Worm (Caenorhabditis elegans) whole organism, early embryonic: ENCODE data around the gene his-17.

Experiments used
- B0310.2 ChIP-seq: sonication (generic microtip); optimal IDR thresholded peaks from 2 replicates; lab custom pipeline; 2016; ENCODE audit warnings: mild to moderate bottlenecking, missing genetic modification characterization, missing compliant biosample characterization
- F13C5.2 ChIP-seq: sonication (generic microtip); optimal IDR thresholded peaks from 2 replicates; lab custom pipeline; 2017; ENCODE audit warnings: mild to moderate bottlenecking, missing genetic modification characterization, inconsistent platforms, missing compliant biosample characterization
- aly-1 ChIP-seq: sonication (generic microtip); optimal IDR thresholded peaks from 2 replicates; lab custom pipeline; 2016; ENCODE audit warnings: missing genetic modification characterization, missing compliant biosample characterization
- ama-1 ChIP-seq: fragments of 150-350 bp; optimal IDR thresholded peaks from 2 replicates; lab custom pipeline; 2014
- ceh-13 ChIP-seq: fragments of 200-800 bp; sonication (Bioruptor generic); optimal IDR thresholded peaks from 2 replicates; lab custom pipeline; 2018; ENCODE audit warnings: mild to moderate bottlenecking, missing genetic modification characterization, missing compliant biosample characterization
- ceh-36 ChIP-seq: sonication (generic microtip); optimal IDR thresholded peaks from 2 replicates; lab custom pipeline; 2016; ENCODE audit warnings: missing genetic modification characterization, inconsistent platforms, missing compliant biosample characterization
- ets-7 ChIP-seq: sonication (generic microtip); optimal IDR thresholded peaks from 2 replicates; lab custom pipeline; 2016; ENCODE audit warnings: missing genotype, missing genetic modification characterization, missing compliant biosample characterization
- flt-1 ChIP-seq: fragments of 200-800 bp; sonication (Bioruptor generic); IDR thresholded peaks from 2 replicates; pipeline ENCODE4 v1.3.6; 2022; ENCODE audit warnings: missing genetic modification characterization, missing compliant biosample characterization
- hmbx-1 ChIP-seq: sonication (generic microtip); optimal IDR thresholded peaks from 2 replicates; lab custom pipeline; 2016; ENCODE audit warnings: mild to moderate bottlenecking, missing genetic modification characterization, missing compliant biosample characterization
- hmg-4 ChIP-seq: fragments of 200-800 bp; sonication (Bioruptor generic); optimal IDR thresholded peaks from 2 replicates; lab custom pipeline; 2018; ENCODE audit warnings: mild to moderate bottlenecking, missing genetic modification characterization, missing compliant biosample characterization
- hnd-1 ChIP-seq: sonication (generic microtip); optimal IDR thresholded peaks from 2 replicates; lab custom pipeline; 2016; ENCODE audit warnings: missing genetic modification characterization, missing compliant biosample characterization
- pes-1 ChIP-seq: fragments of 200-800 bp; sonication (Bioruptor generic); IDR thresholded peaks from 2 replicates; pipeline ENCODE4 v1.3.6; 2022; ENCODE audit warnings: missing genetic modification reagents, missing genetic modification characterization, missing compliant biosample characterization
- scrt-1 ChIP-seq: fragments of 200-800 bp; sonication (Bioruptor generic); IDR thresholded peaks from 2 replicates; pipeline ENCODE4 v1.3.6; 2022; ENCODE audit warnings: missing genetic modification characterization, missing compliant biosample characterization
- sea-1 ChIP-seq: fragments of 200-800 bp; sonication (Bioruptor generic); conservative IDR thresholded peaks from 2 replicates; pipeline ENCODE4 v1.3.6; 2022; ENCODE audit warnings: missing genetic modification characterization, missing compliant biosample characterization
- tbx-11 ChIP-seq: fragments of 200-800 bp; sonication (Bioruptor generic); IDR thresholded peaks from 2 replicates; pipeline ENCODE4 v1.3.6; 2022; ENCODE audit warnings: missing genetic modification characterization, missing compliant biosample characterization
- tbx-37 ChIP-seq: fragments of 200-800 bp; sonication (Bioruptor generic); conservative IDR thresholded peaks from 2 replicates; pipeline ENCODE4 v1.3.6; 2022; ENCODE audit warnings: missing genetic modification reagents, missing genetic modification characterization, missing compliant biosample characterization
- tra-4 ChIP-seq: sonication (generic microtip); optimal IDR thresholded peaks from 2 replicates; lab custom pipeline; 2017; ENCODE audit warnings: missing genetic modification characterization, missing compliant biosample characterization

The his-17 gene

DNA sequence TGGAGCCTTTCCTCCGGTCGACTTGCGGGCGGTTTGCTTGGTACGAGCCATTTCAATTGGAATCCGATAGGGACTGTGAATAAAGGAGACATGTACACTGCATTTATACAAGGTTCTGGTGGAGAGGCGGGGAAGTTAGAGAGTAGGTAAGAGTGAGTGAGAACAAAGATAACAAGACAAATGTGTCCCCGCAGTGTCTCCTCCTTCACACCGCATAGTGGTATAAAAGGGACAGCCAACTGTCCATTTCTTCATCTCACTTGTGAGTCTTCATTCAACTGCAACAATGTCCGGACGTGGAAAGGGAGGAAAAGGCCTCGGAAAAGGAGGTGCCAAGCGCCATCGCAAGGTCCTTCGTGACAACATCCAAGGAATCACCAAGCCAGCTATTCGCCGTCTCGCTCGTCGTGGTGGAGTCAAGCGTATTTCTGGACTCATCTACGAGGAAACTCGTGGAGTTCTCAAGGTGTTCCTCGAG lies at the start of gene his-17, which contains the start of gene his-18:
Gene his-17, minus strand, starts transcription at position 51 of the 478 bp plus-strand sequence.
Gene his-18, plus strand, starts transcription at position 287 of the 478 bp plus-strand sequence.
- TF ChIP-seq scrt-1 (GFP tag; lab: Robert Waterston, UW) (peak; percentile 56; the same call in 1 of the 2 replicates), pes-1 (GFP tag; lab: Robert Waterston, UW) (peak; percentile 77), tbx-37 (GFP tag; lab: Robert Waterston, UW) (peak; percentile 22; the same call in 1 of the 2 replicates), sea-1 (GFP tag; lab: Robert Waterston, UW) (peak; percentile 73), tbx-11 (GFP tag; lab: Robert Waterston, UW) (peak; percentile 61; the same call in 1 of the 2 replicates), flt-1 (peak; percentile 45; the same call in 1 of the 2 replicates)

DNA sequence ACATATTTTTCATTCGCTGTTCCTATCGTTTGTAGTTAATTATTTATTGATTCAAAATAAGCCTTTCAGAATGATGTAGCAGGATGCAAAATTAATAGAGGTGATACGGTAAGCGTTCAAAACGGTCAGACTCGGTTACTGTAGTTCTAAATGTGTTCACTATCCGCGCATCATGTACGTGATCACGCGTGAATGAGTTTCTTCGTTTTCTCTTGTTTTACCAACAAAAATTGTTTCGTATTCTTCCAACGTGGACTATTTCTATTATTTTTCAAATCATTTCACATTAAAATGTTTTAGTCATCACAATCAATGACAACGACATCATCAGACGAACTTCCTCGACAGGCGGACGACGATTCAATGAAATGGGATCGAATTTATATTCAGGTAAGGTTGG lies 49.7 kb upstream of the his-17 start, which contains the start of gene gck-1:
Gene gck-1, plus strand, starts transcription at position 301 of the 400 bp plus-strand sequence.
- TF ChIP-seq scrt-1 (GFP tag; lab: Robert Waterston, UW) (no peak), B0310.2 (no peak)

DNA sequence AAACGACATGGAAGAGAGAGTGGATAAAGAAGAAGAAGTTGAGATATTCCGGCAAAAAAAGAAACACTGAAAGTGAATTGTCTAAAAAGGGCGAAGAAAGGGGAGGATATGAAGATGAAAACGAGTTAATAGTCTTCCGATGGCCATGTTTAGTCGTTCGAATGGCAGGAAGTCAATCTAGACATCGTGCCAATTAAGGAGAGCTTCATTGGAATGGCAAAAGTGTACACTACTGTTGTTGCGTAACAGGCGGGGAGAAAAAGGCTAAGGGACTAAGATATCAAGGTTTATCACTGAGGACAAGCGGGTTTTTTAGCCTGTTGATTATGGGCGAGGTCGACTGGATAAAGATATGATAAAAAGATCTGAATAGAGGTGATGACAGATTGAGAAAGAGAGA lies 48.4 kb upstream of the his-17 start:
- TF ChIP-seq aly-1 (no peak), ets-7 (tag; lab: Kevin White, UChicago) (no peak), ceh-36 (tag; lab: Kevin White, UChicago) (no peak), pes-1 (GFP tag; lab: Robert Waterston, UW) (no peak), F13C5.2 (tag; lab: Kevin White, UChicago) (no peak), scrt-1 (GFP tag; lab: Robert Waterston, UW) (no peak), sea-1 (GFP tag; lab: Robert Waterston, UW) (no peak), flt-1 (no peak), ceh-13 (GFP tag; lab: Kevin White, UChicago) (no peak), hmbx-1 (tag; lab: Kevin White, UChicago) (no peak), tra-4 (tag; lab: Kevin White, UChicago) (no peak), tbx-37 (GFP tag; lab: Robert Waterston, UW) (no peak), ama-1 (lab: Kevin White, UChicago) (no peak), hnd-1 (tag; lab: Kevin White, UChicago) (no peak), tbx-11 (GFP tag; lab: Robert Waterston, UW) (no peak), B0310.2 (no peak), hmg-4 (GFP tag; lab: Kevin White, UChicago) (no peak)

DNA sequence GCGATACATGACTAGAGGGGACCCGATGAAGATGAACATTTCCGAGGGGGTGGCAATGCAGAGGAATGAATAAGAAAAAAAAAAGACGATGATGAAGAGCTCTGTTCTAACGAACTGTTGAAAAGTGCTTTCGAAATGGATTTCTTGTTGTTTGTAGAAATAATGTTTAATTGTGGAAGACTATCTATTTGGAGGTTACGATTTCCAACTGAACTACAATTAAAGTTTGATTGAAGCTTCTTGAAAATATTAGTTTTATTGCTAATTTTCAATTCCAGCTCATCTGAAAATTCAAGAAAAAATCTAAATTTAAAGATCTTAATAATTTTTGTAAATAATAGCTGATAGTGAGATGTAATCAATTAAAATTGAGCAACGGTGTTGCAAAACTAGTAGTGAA lies 46.7 kb upstream of the his-17 start:
- TF ChIP-seq ceh-36 (tag; lab: Kevin White, UChicago) (no peak), hnd-1 (tag; lab: Kevin White, UChicago) (no peak), F13C5.2 (tag; lab: Kevin White, UChicago) (no peak)

DNA sequence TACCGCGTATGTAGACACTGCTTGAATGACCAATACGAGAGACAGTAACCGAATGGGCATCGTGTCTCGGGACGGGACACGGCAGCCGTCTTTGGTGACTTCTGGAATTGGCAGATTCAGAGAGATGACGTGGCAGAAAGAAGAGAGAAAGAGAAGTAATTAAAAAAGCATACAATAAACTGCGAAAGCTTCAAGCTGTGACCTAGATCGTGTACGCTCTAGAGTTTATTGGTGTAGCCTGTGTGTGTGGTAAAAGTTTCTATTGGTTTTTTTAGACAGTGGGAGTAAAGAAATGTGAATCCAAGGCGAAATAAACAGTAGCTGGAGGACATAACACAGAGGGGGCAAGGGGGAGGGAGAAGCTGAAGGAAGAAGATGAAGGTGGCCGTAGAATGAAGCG lies 46.2 kb upstream of the his-17 start, which contains the start of gene T19A5.3:
Gene T19A5.3, minus strand, starts transcription at position 101 of the 400 bp plus-strand sequence.
- no peak for TF ChIP-seq ceh-13 (GFP tag; lab: Kevin White, UChicago)
- TF ChIP-seq pes-1 (GFP tag; lab: Robert Waterston, UW), result no peak
- no peak for TF ChIP-seq hmbx-1 (tag; lab: Kevin White, UChicago)

DNA sequence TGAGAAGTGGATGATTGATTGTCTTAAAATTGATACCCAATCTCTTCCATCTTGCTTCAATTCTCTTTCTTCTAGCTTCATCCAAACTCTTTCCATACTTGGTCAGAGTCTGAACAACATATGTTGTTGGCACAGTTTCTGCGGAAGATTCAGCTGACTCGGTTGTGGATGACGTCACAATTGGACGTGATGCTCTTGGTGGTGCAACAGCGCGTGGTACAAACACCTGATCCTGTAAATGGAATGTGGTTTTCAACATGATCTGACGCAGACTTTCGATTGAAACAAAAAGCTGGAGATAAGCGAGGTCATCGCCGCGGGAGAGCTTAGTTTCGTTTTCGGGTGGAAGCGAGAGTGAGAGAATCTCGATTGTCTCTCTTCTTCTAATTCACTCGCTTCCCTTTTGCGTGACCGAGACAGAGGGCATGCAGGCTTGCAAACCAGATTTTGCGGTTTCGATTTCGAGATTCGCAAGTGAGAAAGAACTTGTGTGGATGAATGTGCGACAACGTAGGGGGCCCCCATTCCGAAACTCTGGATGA lies 44.7 kb upstream of the his-17 start:
- TF ChIP-seq scrt-1 (GFP tag; lab: Robert Waterston, UW), result no peak
- TF ChIP-seq ama-1 (lab: Kevin White, UChicago), result no peak
- TF ChIP-seq tbx-37 (GFP tag; lab: Robert Waterston, UW), result no peak
- TF ChIP-seq ceh-13 (GFP tag; lab: Kevin White, UChicago), result no peak
- TF ChIP-seq tra-4 (tag; lab: Kevin White, UChicago), result no peak
- no peak for TF ChIP-seq aly-1
- no peak for TF ChIP-seq ets-7 (tag; lab: Kevin White, UChicago)

DNA sequence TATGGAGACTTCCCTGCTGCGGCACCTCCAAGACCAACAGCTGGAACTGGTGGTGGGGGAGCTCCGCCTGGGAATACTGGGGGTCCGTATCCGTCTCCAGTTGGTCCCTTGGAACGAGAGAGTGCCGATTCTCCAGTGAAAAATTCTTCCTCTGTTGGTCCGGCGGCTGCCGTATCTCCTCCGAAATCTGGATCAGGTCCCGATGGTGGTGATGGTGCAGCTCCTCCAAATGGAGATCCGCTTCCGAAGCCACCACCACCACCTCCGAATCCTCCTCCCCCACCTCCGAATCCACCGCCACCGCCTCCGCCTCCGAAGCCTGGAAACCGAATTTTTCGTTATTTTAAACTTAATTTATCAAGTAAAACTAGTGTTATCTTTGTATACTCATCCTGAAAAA lies 42.6 kb upstream of the his-17 start:
- TF ChIP-seq aly-1 (no peak), flt-1 (no peak), F13C5.2 (tag; lab: Kevin White, UChicago) (no peak), hmg-4 (GFP tag; lab: Kevin White, UChicago) (no peak), ceh-13 (GFP tag; lab: Kevin White, UChicago) (no peak), ama-1 (lab: Kevin White, UChicago) (no peak), hmbx-1 (tag; lab: Kevin White, UChicago) (no peak)

DNA sequence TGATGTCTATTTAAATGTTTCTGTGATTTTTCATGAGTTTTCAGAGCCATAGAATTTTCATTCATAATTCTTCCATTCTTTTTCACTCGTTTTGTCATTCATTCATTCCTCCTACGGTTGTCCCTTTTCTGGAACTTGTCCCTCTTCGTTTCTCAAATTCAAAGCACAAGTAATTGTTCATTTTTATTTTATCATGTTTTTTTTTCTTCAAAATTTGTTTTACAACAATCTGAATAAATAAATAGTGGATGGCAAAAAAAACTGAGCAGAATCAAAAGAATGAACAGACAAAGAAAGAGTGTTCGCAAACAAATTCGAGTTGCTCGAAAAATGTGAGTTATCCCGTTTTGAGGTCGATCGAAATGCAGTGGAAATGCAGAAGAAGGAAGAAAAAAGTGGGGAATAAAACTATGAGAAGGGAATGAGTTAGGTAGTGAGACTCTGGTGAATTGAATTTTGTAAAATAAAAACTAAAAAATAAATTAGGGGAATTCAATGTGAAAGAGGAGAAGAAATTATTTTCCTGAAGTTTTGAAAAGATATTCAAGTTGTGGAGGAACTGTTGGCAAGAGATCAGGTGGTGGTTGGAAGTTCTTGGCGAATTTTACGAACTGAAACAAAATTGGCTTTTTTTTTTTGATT lies 41.8 kb upstream of the his-17 start:
- TF ChIP-seq flt-1, result no peak
- no peak for TF ChIP-seq tbx-37 (GFP tag; lab: Robert Waterston, UW)
- TF ChIP-seq B0310.2, result no peak
- no peak for TF ChIP-seq ama-1 (lab: Kevin White, UChicago)
- no peak for TF ChIP-seq tbx-11 (GFP tag; lab: Robert Waterston, UW)
- no peak for TF ChIP-seq hmbx-1 (tag; lab: Kevin White, UChicago)
- no peak for TF ChIP-seq pes-1 (GFP tag; lab: Robert Waterston, UW)
- no peak for TF ChIP-seq aly-1
- TF ChIP-seq sea-1 (GFP tag; lab: Robert Waterston, UW), result no peak
- TF ChIP-seq tra-4 (tag; lab: Kevin White, UChicago), result no peak
- no peak for TF ChIP-seq ceh-36 (tag; lab: Kevin White, UChicago)
- TF ChIP-seq ceh-13 (GFP tag; lab: Kevin White, UChicago), result no peak
- TF ChIP-seq scrt-1 (GFP tag; lab: Robert Waterston, UW), result no peak
- no peak for TF ChIP-seq hnd-1 (tag; lab: Kevin White, UChicago)
- TF ChIP-seq ets-7 (tag; lab: Kevin White, UChicago), result no peak
- TF ChIP-seq hmg-4 (GFP tag; lab: Kevin White, UChicago), result no peak
- TF ChIP-seq F13C5.2 (tag; lab: Kevin White, UChicago), result no peak
